Worm (Caenorhabditis elegans): ENCODE data around the gene gcy-6.

Gene gcy-6

ce11 chrV:10285853-10286252 lies 28.0 kb downstream of the gcy-6 start:
- TF ChIP-seq dao-5 (tag; optimal IDR thresholded peaks at IDR 0.05) (no peak), him-1 (tag; optimal IDR thresholded peaks at IDR 0.05) (no peak), W03F9.2 (tag; optimal IDR thresholded peaks at IDR 0.05) (no peak)

- TF ChIP-seq dao-5 (tag; optimal IDR thresholded peaks at IDR 0.05) (no peak), him-1 (tag; optimal IDR thresholded peaks at IDR 0.05) (no peak), W03F9.2 (tag; optimal IDR thresholded peaks at IDR 0.05) (no peak)
These were observed 30.4 kb downstream of the gcy-6 start, which contains the start of gene lys-3 for ce11 chrV:10283444-10283843. lys-3 (minus strand) TSS chrV:10283544.

- TF ChIP-seq him-1 (tag; optimal IDR thresholded peaks at IDR 0.05): no peak
- no peak for TF ChIP-seq dao-5 (tag; optimal IDR thresholded peaks at IDR 0.05)
- TF ChIP-seq W03F9.2 (tag; optimal IDR thresholded peaks at IDR 0.05): no peak
These were observed 32.5 kb downstream of the gcy-6 start, which contains the start of gene lys-2 for ce11 chrV:10281374-10281773. lys-2 (minus strand) TSS chrV:10281474.

- TF ChIP-seq dao-5 (tag; optimal IDR thresholded peaks at IDR 0.05) (no peak), him-1 (tag; optimal IDR thresholded peaks at IDR 0.05) (no peak), W03F9.2 (tag; optimal IDR thresholded peaks at IDR 0.05) (no peak)
These were observed 33.7 kb downstream of the gcy-6 start for ce11 chrV:10280112-10280511.

ce11 chrV:10277579-10277978 lies 36.3 kb downstream of the gcy-6 start, which contains the start of gene lys-1:
lys-1 (plus strand) TSS chrV:10277904.
- TF ChIP-seq him-1 (tag; optimal IDR thresholded peaks at IDR 0.05) (no peak), W03F9.2 (tag; optimal IDR thresholded peaks at IDR 0.05) (no peak), dao-5 (tag; optimal IDR thresholded peaks at IDR 0.05) (no peak)

ce11 chrV:10276038-10276437 lies 37.8 kb downstream of the gcy-6 start:
- TF ChIP-seq W03F9.2 (tag; optimal IDR thresholded peaks at IDR 0.05) (no peak), dao-5 (tag; optimal IDR thresholded peaks at IDR 0.05) (no peak), him-1 (tag; optimal IDR thresholded peaks at IDR 0.05) (no peak)

ce11 chrV:10275619-10276018 lies 38.2 kb downstream of the gcy-6 start, which contains the start of gene Y22F5A.11:
Y22F5A.11 (minus strand) TSS chrV:10275646.
- TF ChIP-seq him-1 (tag; optimal IDR thresholded peaks at IDR 0.05) (no peak), W03F9.2 (tag; optimal IDR thresholded peaks at IDR 0.05) (no peak), dao-5 (tag; optimal IDR thresholded peaks at IDR 0.05) (no peak)

ce11 chrV:10273837-10274236 lies 40.0 kb downstream of the gcy-6 start:
- TF ChIP-seq W03F9.2 (tag; optimal IDR thresholded peaks at IDR 0.05): no peak
- TF ChIP-seq him-1 (tag; optimal IDR thresholded peaks at IDR 0.05): peak; percentile 46

- no peak for TF ChIP-seq W03F9.2 (tag; optimal IDR thresholded peaks at IDR 0.05)
- TF ChIP-seq him-1 (tag; optimal IDR thresholded peaks at IDR 0.05): no peak
- no peak for TF ChIP-seq dao-5 (tag; optimal IDR thresholded peaks at IDR 0.05)
These were observed 43.6 kb downstream of the gcy-6 start, which contains the start of gene ric-4 for ce11 chrV:10270214-10270613. ric-4 (minus strand) TSS chrV:10270314.

ce11 chrV:10266050-10266449 lies 47.8 kb downstream of the gcy-6 start:
- TF ChIP-seq W03F9.2 (tag; optimal IDR thresholded peaks at IDR 0.05): no peak

- TF ChIP-seq W03F9.2 (tag; optimal IDR thresholded peaks at IDR 0.05): no peak
- no peak for TF ChIP-seq him-1 (tag; optimal IDR thresholded peaks at IDR 0.05)
- TF ChIP-seq dao-5 (tag; optimal IDR thresholded peaks at IDR 0.05): no peak
These were observed 48.8 kb downstream of the gcy-6 start for ce11 chrV:10265019-10265418.

ce11 chrV:10260460-10260859 lies 53.4 kb downstream of the gcy-6 start, which contains the start of gene sri-18:
sri-18 (minus strand) TSS chrV:10260560.
- TF ChIP-seq him-1 (tag; optimal IDR thresholded peaks at IDR 0.05): peak; percentile 15
- TF ChIP-seq W03F9.2 (tag; optimal IDR thresholded peaks at IDR 0.05): no peak
